Worm (Caenorhabditis elegans): ENCODE measurements around the gene F54D12.8.
"Not testable (repeated sequence)": the region's sequence is repeated elsewhere in the genome, so short reads cannot be mapped to it uniquely, and the experiment has no call there.

The F54D12.8 gene

DNA sequence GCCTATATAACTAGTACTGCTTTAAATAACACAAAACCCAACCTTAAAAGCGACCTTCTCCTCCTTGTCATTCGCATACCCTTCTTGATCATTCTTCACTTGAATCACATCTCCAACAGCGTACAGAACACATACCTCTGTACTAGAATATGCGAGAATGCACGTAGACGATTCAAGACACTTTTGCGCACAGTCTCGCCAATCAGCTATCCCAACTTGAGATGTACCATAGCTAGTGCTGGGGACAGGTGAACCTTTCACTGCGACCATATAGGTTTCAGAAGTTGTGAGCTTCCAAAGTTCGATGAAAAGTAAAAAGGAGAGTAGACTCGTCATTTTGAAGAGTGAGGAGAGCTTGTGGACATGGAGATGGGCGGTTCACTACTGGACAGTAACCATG lies at the start of gene F54D12.8:
Gene F54D12.8, minus strand, starts transcription at position 336 of the 400 bp plus-strand sequence.
- TF ChIP-seq pes-1 (GFP tag; IDR thresholded peaks at IDR 0.05): no peak
- no peak for TF ChIP-seq aly-1 (tag; optimal IDR thresholded peaks at IDR 0.05)
- no peak for TF ChIP-seq ceh-13 (GFP tag; optimal IDR thresholded peaks at IDR 0.05)
- TF ChIP-seq B0310.2 (tag; optimal IDR thresholded peaks at IDR 0.05): no peak
- no peak for TF ChIP-seq sea-1 (GFP tag; conservative IDR thresholded peaks at IDR 0.05)
- TF ChIP-seq flt-1 (GFP tag; IDR thresholded peaks at IDR 0.05): no peak
- no peak for TF ChIP-seq hmbx-1 (tag; optimal IDR thresholded peaks at IDR 0.05)
- TF ChIP-seq hnd-1 (tag; optimal IDR thresholded peaks at IDR 0.05): no peak
- TF ChIP-seq scrt-1 (GFP tag; IDR thresholded peaks at IDR 0.05): no peak
- TF ChIP-seq F13C5.2 (tag; optimal IDR thresholded peaks at IDR 0.05): no peak
- no peak for TF ChIP-seq hmg-4 (GFP tag; optimal IDR thresholded peaks at IDR 0.05)
- no peak for TF ChIP-seq ets-7 (tag; optimal IDR thresholded peaks at IDR 0.05)
- no peak for TF ChIP-seq ama-1 (optimal IDR thresholded peaks at IDR 0.05)
- TF ChIP-seq tbx-11 (GFP tag; IDR thresholded peaks at IDR 0.05): no peak
- TF ChIP-seq tbx-37 (GFP tag; conservative IDR thresholded peaks at IDR 0.05): no peak
- TF ChIP-seq ceh-36 (tag; optimal IDR thresholded peaks at IDR 0.05): no peak

DNA sequence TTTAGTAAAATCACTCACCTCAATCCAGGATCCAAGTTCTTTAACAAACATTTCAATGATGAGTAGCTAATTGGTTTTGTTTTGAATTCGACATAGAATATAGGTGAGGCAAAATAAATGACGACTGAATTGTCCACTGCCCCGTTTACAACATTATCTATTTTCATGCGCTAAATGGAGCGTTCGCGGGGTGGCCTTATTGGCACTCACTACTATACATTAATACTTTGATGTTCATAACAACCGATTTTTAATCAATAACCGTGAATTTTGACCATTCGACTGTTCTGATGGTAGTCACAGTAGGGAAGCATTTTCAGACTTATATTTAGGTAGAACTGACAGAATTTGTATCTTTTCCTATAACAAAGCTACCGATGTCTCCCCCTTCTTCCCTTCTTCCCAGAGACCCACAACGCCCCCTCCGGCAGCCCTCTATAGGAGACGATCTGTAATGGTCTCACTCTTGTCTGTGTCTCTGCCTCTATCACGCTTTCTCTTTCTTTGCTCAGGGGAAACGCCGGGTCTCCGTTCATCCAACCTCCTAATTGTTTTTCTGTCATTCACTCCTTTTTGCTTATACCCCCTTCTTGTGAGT lies 49.0 kb upstream of the F54D12.8 start, which contains the start of gene Y51H7C.12:
Gene Y51H7C.12, minus strand, starts transcription at position 51 of the 598 bp plus-strand sequence.
- TF ChIP-seq flt-1 (GFP tag; IDR thresholded peaks at IDR 0.05); scrt-1 (GFP tag; IDR thresholded peaks at IDR 0.05); B0310.2 (tag; optimal IDR thresholded peaks at IDR 0.05): not testable (repeated sequence)

DNA sequence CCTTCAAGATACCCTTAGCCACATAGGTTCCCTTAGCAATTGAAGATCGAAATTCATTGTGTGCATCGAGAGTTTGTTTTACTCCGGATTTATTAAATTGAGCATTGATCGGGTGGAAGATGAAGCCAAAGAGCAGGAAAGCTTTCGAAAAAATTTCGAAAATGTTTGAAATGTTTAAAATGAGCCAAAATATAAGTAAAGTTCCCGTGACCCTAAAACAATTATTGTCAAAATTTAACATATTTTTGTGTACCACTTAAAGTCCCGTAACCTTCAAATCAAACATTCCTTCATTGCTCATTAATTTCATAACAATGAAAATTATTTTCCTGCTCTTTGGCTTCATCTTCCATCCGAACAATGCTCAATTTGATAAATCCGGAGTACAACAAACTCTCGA lies 47.1 kb upstream of the F54D12.8 start, which contains the start of gene scl-17:
Gene scl-17, plus strand, starts transcription at position 301 of the 400 bp plus-strand sequence.
- TF ChIP-seq aly-1 (tag; optimal IDR thresholded peaks at IDR 0.05) (no peak), F13C5.2 (tag; optimal IDR thresholded peaks at IDR 0.05) (no peak), scrt-1 (GFP tag; IDR thresholded peaks at IDR 0.05) (no peak), tra-4 (tag; optimal IDR thresholded peaks at IDR 0.05) (no peak), hmbx-1 (tag; optimal IDR thresholded peaks at IDR 0.05) (no peak), tbx-37 (GFP tag; conservative IDR thresholded peaks at IDR 0.05) (no peak), ets-7 (tag; optimal IDR thresholded peaks at IDR 0.05) (no peak), pes-1 (GFP tag; IDR thresholded peaks at IDR 0.05) (no peak), ceh-36 (tag; optimal IDR thresholded peaks at IDR 0.05) (no peak)

DNA sequence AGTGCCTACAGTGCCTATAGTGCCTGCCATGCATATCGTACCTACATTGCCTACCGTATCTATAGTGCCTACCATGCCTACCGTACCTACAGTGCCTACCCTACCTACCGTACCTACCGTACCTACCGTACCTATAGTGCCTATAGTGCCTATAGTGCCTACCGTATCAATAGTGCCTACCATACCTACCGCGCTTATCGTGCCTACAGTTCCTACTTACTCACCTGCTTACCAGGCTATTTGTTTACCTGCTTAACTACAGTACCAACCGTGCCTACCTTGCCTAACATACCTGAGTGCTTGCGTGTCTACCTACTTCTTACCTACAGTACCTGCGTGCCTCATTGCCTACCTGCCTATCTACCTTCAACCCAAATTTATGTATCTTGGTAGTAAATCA lies 43.6 kb upstream of the F54D12.8 start:
- TF ChIP-seq F13C5.2 (tag; optimal IDR thresholded peaks at IDR 0.05) (no peak), pes-1 (GFP tag; IDR thresholded peaks at IDR 0.05) (no peak), ceh-13 (GFP tag; optimal IDR thresholded peaks at IDR 0.05) (no peak), tra-4 (tag; optimal IDR thresholded peaks at IDR 0.05) (no peak), sea-1 (GFP tag; conservative IDR thresholded peaks at IDR 0.05) (no peak), ets-7 (tag; optimal IDR thresholded peaks at IDR 0.05) (no peak), tbx-11 (GFP tag; IDR thresholded peaks at IDR 0.05) (no peak), ama-1 (optimal IDR thresholded peaks at IDR 0.05) (no peak), tbx-37 (GFP tag; conservative IDR thresholded peaks at IDR 0.05) (no peak), B0310.2 (tag; optimal IDR thresholded peaks at IDR 0.05) (no peak), hmg-4 (GFP tag; optimal IDR thresholded peaks at IDR 0.05) (no peak), flt-1 (GFP tag; IDR thresholded peaks at IDR 0.05) (no peak)

DNA sequence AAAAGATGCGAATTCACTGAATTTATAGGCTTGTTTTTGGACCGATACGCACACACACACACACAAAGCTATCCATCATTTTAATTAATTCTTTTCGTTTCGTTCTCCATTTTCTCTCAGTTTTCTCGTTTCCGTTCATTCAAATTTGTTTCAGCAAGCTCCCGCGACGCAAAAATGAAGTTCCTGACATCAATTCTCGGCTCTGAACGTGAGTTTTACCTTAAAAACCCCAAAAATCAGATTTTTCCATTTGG lies 40.4 kb upstream of the F54D12.8 start, which contains the start of gene Y51H7C.3:
Gene Y51H7C.3, plus strand, starts transcription at position 155 of the 254 bp plus-strand sequence.
- TF ChIP-seq aly-1 (tag; optimal IDR thresholded peaks at IDR 0.05): no peak
- TF ChIP-seq tra-4 (tag; optimal IDR thresholded peaks at IDR 0.05): no peak
- TF ChIP-seq scrt-1 (GFP tag; IDR thresholded peaks at IDR 0.05): no peak
- TF ChIP-seq tbx-11 (GFP tag; IDR thresholded peaks at IDR 0.05): no peak
- no peak for TF ChIP-seq hnd-1 (tag; optimal IDR thresholded peaks at IDR 0.05)
- TF ChIP-seq ama-1 (optimal IDR thresholded peaks at IDR 0.05): no peak
- no peak for TF ChIP-seq F13C5.2 (tag; optimal IDR thresholded peaks at IDR 0.05)
- TF ChIP-seq tbx-37 (GFP tag; conservative IDR thresholded peaks at IDR 0.05): no peak
- no peak for TF ChIP-seq flt-1 (GFP tag; IDR thresholded peaks at IDR 0.05)
- no peak for TF ChIP-seq B0310.2 (tag; optimal IDR thresholded peaks at IDR 0.05)

DNA sequence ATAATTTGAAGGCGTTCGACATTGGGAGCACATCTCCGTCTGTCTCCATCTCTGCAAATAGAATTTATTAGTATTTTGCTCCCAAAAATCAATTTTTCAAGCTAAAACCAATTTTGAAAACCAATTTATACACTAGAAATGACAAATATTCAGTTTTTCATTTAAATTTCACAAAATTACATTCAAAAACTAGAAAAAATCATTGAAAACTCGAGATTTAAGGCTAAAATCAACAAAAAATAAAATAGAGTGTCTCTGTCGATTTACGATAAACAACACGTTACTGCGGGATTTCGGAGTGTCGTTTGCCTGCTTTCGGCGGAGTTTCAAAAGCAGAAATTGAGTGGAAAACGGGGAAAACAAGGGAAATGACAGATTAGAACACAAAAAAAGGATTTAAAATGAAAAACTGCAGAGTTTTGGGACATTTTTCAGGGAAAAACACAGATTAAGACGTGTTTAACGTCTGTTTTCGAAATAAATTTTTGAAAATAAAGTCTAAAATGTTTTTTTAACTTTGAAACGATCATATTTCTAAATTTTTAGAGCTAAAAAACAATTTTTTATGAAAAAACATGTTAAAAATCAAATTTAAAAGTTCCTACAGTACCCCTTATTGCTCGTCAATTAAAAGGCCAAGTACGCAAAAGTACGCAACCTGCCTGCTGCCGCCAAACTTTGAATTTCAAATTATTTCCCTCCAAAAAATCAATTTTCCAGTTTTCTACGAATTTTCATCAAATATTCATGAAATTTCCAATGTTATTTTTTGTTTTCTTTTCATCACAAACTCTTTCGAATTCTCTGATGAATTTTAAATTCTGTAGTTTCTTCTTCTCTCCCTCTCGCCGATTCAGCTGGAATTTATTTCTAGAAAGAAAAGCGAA lies 39.9 kb upstream of the F54D12.8 start, which contains the start of gene nol-6:
Gene nol-6, minus strand, starts transcription at position 51 of the 887 bp plus-strand sequence.
- no peak for TF ChIP-seq F13C5.2 (tag; optimal IDR thresholded peaks at IDR 0.05)
- TF ChIP-seq ama-1 (optimal IDR thresholded peaks at IDR 0.05): no peak
- TF ChIP-seq tra-4 (tag; optimal IDR thresholded peaks at IDR 0.05): no peak
- no peak for TF ChIP-seq ceh-36 (tag; optimal IDR thresholded peaks at IDR 0.05)
- TF ChIP-seq B0310.2 (tag; optimal IDR thresholded peaks at IDR 0.05): no peak
- no peak for TF ChIP-seq tbx-37 (GFP tag; conservative IDR thresholded peaks at IDR 0.05)
- TF ChIP-seq sea-1 (GFP tag; conservative IDR thresholded peaks at IDR 0.05): no peak
- no peak for TF ChIP-seq hmg-4 (GFP tag; optimal IDR thresholded peaks at IDR 0.05)
- TF ChIP-seq ets-7 (tag; optimal IDR thresholded peaks at IDR 0.05): no peak
- TF ChIP-seq flt-1 (GFP tag; IDR thresholded peaks at IDR 0.05): no peak
- no peak for TF ChIP-seq tbx-11 (GFP tag; IDR thresholded peaks at IDR 0.05)
- no peak for TF ChIP-seq scrt-1 (GFP tag; IDR thresholded peaks at IDR 0.05)
- TF ChIP-seq aly-1 (tag; optimal IDR thresholded peaks at IDR 0.05): no peak
- TF ChIP-seq pes-1 (GFP tag; IDR thresholded peaks at IDR 0.05): no peak
- no peak for TF ChIP-seq hmbx-1 (tag; optimal IDR thresholded peaks at IDR 0.05)
- no peak for TF ChIP-seq hnd-1 (tag; optimal IDR thresholded peaks at IDR 0.05)
- no peak for TF ChIP-seq ceh-13 (GFP tag; optimal IDR thresholded peaks at IDR 0.05)

DNA sequence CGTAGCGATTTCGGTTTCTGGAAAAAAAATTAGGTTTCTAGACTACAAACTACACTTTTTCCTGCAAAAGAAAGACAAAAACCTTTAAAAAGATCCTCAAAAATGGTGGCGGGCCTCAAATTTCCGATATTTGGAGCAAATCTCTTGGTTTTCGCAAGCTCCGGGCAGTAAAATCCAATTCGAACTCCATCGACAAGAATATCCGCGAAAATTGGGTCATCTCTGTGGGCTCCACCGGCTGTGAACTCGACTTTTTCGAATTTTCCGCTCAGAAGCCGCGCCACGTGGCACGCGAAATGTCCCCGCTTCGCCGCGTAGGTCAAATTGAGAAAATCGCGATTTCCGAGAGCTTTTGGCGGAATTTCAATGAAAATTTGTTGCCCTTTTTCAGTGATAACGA lies 38.9 kb upstream of the F54D12.8 start:
- no peak for TF ChIP-seq hnd-1 (tag; optimal IDR thresholded peaks at IDR 0.05)
- no peak for TF ChIP-seq tbx-11 (GFP tag; IDR thresholded peaks at IDR 0.05)
- TF ChIP-seq ceh-13 (GFP tag; optimal IDR thresholded peaks at IDR 0.05): no peak
- no peak for TF ChIP-seq F13C5.2 (tag; optimal IDR thresholded peaks at IDR 0.05)
- TF ChIP-seq pes-1 (GFP tag; IDR thresholded peaks at IDR 0.05): no peak
- TF ChIP-seq flt-1 (GFP tag; IDR thresholded peaks at IDR 0.05): no peak
- no peak for TF ChIP-seq scrt-1 (GFP tag; IDR thresholded peaks at IDR 0.05)
- no peak for TF ChIP-seq hmg-4 (GFP tag; optimal IDR thresholded peaks at IDR 0.05)
- no peak for TF ChIP-seq sea-1 (GFP tag; conservative IDR thresholded peaks at IDR 0.05)

Data from whole organism, early embryonic.